Worm (Caenorhabditis elegans) whole organism, late embryonic: ENCODE results near the gene egl-3.

Source experiments
- ceh-14 ChIP-seq: sonication (generic microtip); optimal IDR thresholded peaks from 2 replicates; lab custom pipeline; 2016; ENCODE audit warnings: missing genotype, missing genetic modification characterization, missing compliant biosample characterization
- hlh-30 ChIP-seq: sonication (generic microtip); optimal IDR thresholded peaks from 2 replicates; lab custom pipeline; 2017; ENCODE audit warnings: antibody characterized with exemption, missing genetic modification characterization, missing compliant biosample characterization; ENCODE audit not compliant: insufficient read depth
- lim-6 ChIP-seq: sonication (generic microtip); optimal IDR thresholded peaks from 2 replicates; lab custom pipeline; 2016; ENCODE audit warnings: missing genetic modification characterization, missing compliant biosample characterization
- nfya-1 ChIP-seq: sonication (generic microtip); optimal IDR thresholded peaks from 2 replicates; lab custom pipeline; 2017; ENCODE audit warnings: missing genetic modification characterization, mild to moderate bottlenecking, missing compliant biosample characterization, antibody characterized with exemption, moderate library complexity
- tbx-7 ChIP-seq: sonication (generic microtip); optimal IDR thresholded peaks from 2 replicates; lab custom pipeline; 2016; ENCODE audit warnings: missing genotype, missing genetic modification characterization, missing compliant biosample characterization

- TF ChIP-seq lim-6 (tag; lab: Kevin White, UChicago): no peak
- TF ChIP-seq nfya-1 (tag; lab: Kevin White, UChicago): no peak
- no peak for TF ChIP-seq tbx-7 (tag; lab: Kevin White, UChicago)
- no peak for TF ChIP-seq hlh-30 (tag; lab: Kevin White, UChicago)
- no peak for TF ChIP-seq ceh-14 (tag; lab: Kevin White, UChicago)
These were observed 25.2 kb downstream of the egl-3 start, which contains the start of gene srsx-26 for ce11 chrV:10148352-10148751.
